Worm (Caenorhabditis elegans) whole organism, L4 larva: ENCODE data around the gene cyk-3.

Source experiments
- Y105C5A.15 ChIP-seq: fragments of 200-800 bp; sonication (Bioruptor generic); IDR thresholded peaks from 2 replicates; pipeline ENCODE4 v1.3.6; 2022; ENCODE audit warnings: missing genetic modification characterization, missing compliant biosample characterization
- Y5F2A.4 ChIP-seq: fragments of 200-800 bp; sonication (Bioruptor generic); optimal IDR thresholded peaks from 2 replicates; lab custom pipeline; 2018; ENCODE audit warnings: mild to moderate bottlenecking, missing genetic modification characterization, missing compliant biosample characterization
- Y75B8A.6 ChIP-seq: fragments of 200-800 bp; sonication (Bioruptor generic); IDR thresholded peaks from 2 replicates; pipeline ENCODE4 v1.3.6; 2022; ENCODE audit warnings: missing genetic modification reagents, missing genetic modification characterization, missing compliant biosample characterization
- ZK337.2 ChIP-seq: fragments of 200-800 bp; sonication (Bioruptor generic); IDR thresholded peaks from 2 replicates; pipeline ENCODE4 v1.3.6; 2022; ENCODE audit warnings: missing genetic modification reagents, missing genetic modification characterization, missing compliant biosample characterization
- ZK546.5 ChIP-seq, 2 experiments: sonication (generic microtip); optimal IDR thresholded peaks; 2 replicates each; lab custom pipeline; 2017; ENCODE audit warnings: missing biosample characterization in 2 of 2, missing genetic modification characterization in 2 of 2
- aha-1 ChIP-seq: fragments of 150-350 bp; peaks from one replicate; lab custom pipeline; 2014; ENCODE audit warnings: missing biosample characterization, missing genetic modification characterization
- attf-4 ChIP-seq: sonication (generic microtip); optimal IDR thresholded peaks from 3 replicates; lab custom pipeline; 2017; ENCODE audit warnings: missing biosample characterization, missing genetic modification characterization
- ceh-20 ChIP-seq: fragments of 200-800 bp; sonication (Bioruptor generic); IDR thresholded peaks from 2 replicates; pipeline ENCODE4 v1.3.6; 2022; ENCODE audit warnings: missing genetic modification reagents, missing genetic modification characterization, missing compliant biosample characterization
- ceh-28 ChIP-seq: fragments of 150-350 bp; optimal IDR thresholded peaks from 2 replicates; lab custom pipeline; 2014; ENCODE audit warnings: missing biosample characterization, missing genetic modification reagents, missing genetic modification characterization
- ceh-44 ChIP-seq: fragments of 200-800 bp; sonication (Bioruptor generic); IDR thresholded peaks from 2 replicates; pipeline ENCODE4 v1.3.6; 2022; ENCODE audit warnings: missing genetic modification reagents, missing genetic modification characterization, missing compliant biosample characterization
- ceh-82 ChIP-seq: sonication (generic microtip); optimal IDR thresholded peaks from 2 replicates; lab custom pipeline; 2017; ENCODE audit warnings: missing biosample characterization, missing genetic modification characterization
- ces-1 ChIP-seq: fragments of 150-350 bp; sonication (generic microtip); optimal IDR thresholded peaks from 4 replicates; lab custom pipeline; 2014; ENCODE audit warnings: missing biosample characterization, missing genetic modification reagents, missing genetic modification characterization
- cey-2 ChIP-seq: sonication (generic microtip); optimal IDR thresholded peaks from 3 replicates; lab custom pipeline; 2017; ENCODE audit warnings: missing genetic modification characterization, mild to moderate bottlenecking, missing compliant biosample characterization, antibody characterized with exemption, borderline replicate concordance; ENCODE audit not compliant: insufficient read depth
- ctbp-1 ChIP-seq: fragments of 200-800 bp; sonication (Bioruptor generic); IDR thresholded peaks from 2 replicates; pipeline ENCODE4 v1.3.6; 2022; ENCODE audit warnings: missing genetic modification reagents, missing genetic modification characterization, missing compliant biosample characterization
- daf-19 ChIP-seq: fragments of 200-800 bp; sonication (Bioruptor generic); conservative IDR thresholded peaks from 2 replicates; pipeline ENCODE4 v1.3.6; 2022; ENCODE audit warnings: missing genetic modification characterization, missing compliant biosample characterization
- dmd-6 ChIP-seq: fragments of 200-800 bp; sonication (Bioruptor generic); IDR thresholded peaks from 2 replicates; pipeline ENCODE4 v1.3.6; 2022; ENCODE audit warnings: missing genetic modification reagents, missing genetic modification characterization, missing compliant biosample characterization
- dmd-9 ChIP-seq: fragments of 200-800 bp; sonication (Bioruptor generic); IDR thresholded peaks from 2 replicates; pipeline ENCODE4 v1.3.6; 2022; ENCODE audit warnings: missing genetic modification reagents, missing genetic modification characterization, missing compliant biosample characterization
- dpl-1 ChIP-seq: fragments of 150-350 bp; optimal IDR thresholded peaks from 2 replicates; lab custom pipeline; 2014; ENCODE audit warnings: missing biosample characterization, missing genetic modification reagents, missing genetic modification characterization
- dve-1 ChIP-seq: sonication (generic microtip); optimal IDR thresholded peaks from 2 replicates; lab custom pipeline; 2017; ENCODE audit warnings: antibody characterized with exemption, mild to moderate bottlenecking, missing genetic modification characterization, missing compliant biosample characterization; ENCODE audit not compliant: insufficient read depth
- fkh-10 ChIP-seq: fragments of 150-350 bp; optimal IDR thresholded peaks from 2 replicates; lab custom pipeline; 2014; ENCODE audit warnings: missing biosample characterization, missing genetic modification reagents, missing genetic modification characterization
- hlh-11 ChIP-seq: fragments of 200-800 bp; sonication (Bioruptor generic); optimal IDR thresholded peaks from 2 replicates; lab custom pipeline; 2018; ENCODE audit warnings: mild to moderate bottlenecking, missing genetic modification characterization, missing compliant biosample characterization
- hlh-30 ChIP-seq: sonication (generic microtip); optimal IDR thresholded peaks from 2 replicates; lab custom pipeline; 2017; ENCODE audit warnings: antibody characterized with exemption, mild to moderate bottlenecking, missing genetic modification characterization, missing compliant biosample characterization; ENCODE audit not compliant: insufficient read depth
- hmg-1.1 ChIP-seq: fragments of 200-800 bp; sonication (Bioruptor generic); IDR thresholded peaks from 2 replicates; pipeline ENCODE4 v1.3.6; 2022; ENCODE audit warnings: missing genetic modification reagents, missing genetic modification characterization, missing compliant biosample characterization
- lin-1 ChIP-seq: fragments of 200-800 bp; sonication (Bioruptor generic); IDR thresholded peaks from 2 replicates; pipeline ENCODE4 v1.3.6; 2022; ENCODE audit warnings: missing genetic modification reagents, missing genetic modification characterization, missing compliant biosample characterization
- lin-13 ChIP-seq: fragments of 150-350 bp; optimal IDR thresholded peaks from 2 replicates; lab custom pipeline; 2014; ENCODE audit warnings: missing biosample characterization, missing genetic modification reagents, missing genetic modification characterization
- lin-15B ChIP-seq: fragments of 150-350 bp; sonication (generic microtip); optimal IDR thresholded peaks from 3 replicates; lab custom pipeline; 2014; ENCODE audit warnings: missing biosample characterization, missing genetic modification characterization
- lsy-2 ChIP-seq, 2 experiments: fragments of 150-350 bp in 1 of 2; sonication (generic microtip) in 1 of 2; optimal IDR thresholded peaks; 2 replicates each; lab custom pipeline; 2014 to 2017; ENCODE audit warnings: missing biosample characterization in 2 of 2, missing genetic modification characterization in 2 of 2
- madf-5 ChIP-seq, 2 experiments: fragments of 200-800 bp; sonication (Bioruptor generic); IDR thresholded peaks; 2 replicates each; pipeline ENCODE4 v1.3.6; 2022; ENCODE audit warnings: missing compliant biosample characterization in 2 of 2, missing genetic modification characterization in 2 of 2
- madf-9 ChIP-seq: fragments of 200-800 bp; sonication (Bioruptor generic); conservative IDR thresholded peaks from 2 replicates; pipeline ENCODE4 v1.3.6; 2022; ENCODE audit warnings: missing genetic modification reagents, missing genetic modification characterization, missing compliant biosample characterization
- nhr-102 ChIP-seq: sonication (generic microtip); optimal IDR thresholded peaks from 2 replicates; lab custom pipeline; 2016; ENCODE audit warnings: mild to moderate bottlenecking, missing genetic modification characterization, moderate library complexity, missing compliant biosample characterization
- nhr-11 ChIP-seq: fragments of 150-350 bp; optimal IDR thresholded peaks from 2 replicates; lab custom pipeline; 2014; ENCODE audit warnings: missing biosample characterization, missing genetic modification characterization
- nhr-6 ChIP-seq: fragments of 150-350 bp; optimal IDR thresholded peaks from 2 replicates; lab custom pipeline; 2014; ENCODE audit warnings: missing biosample characterization, missing genetic modification characterization
- pha-4 ChIP-seq, 2 experiments: fragments of 150-350 bp in 1 of 2; fragments of 200-800 bp in 1 of 2; sonication (Bioruptor generic) in 1 of 2; IDR thresholded peaks in 1 of 2; optimal IDR thresholded peaks in 1 of 2; 2 replicates each; pipeline versions ENCODE4 v1.3.6 to Lab custom; 2014 to 2022; ENCODE audit warnings: missing genetic modification characterization in 2 of 2, missing genetic modification reagents in 2 of 2, missing biosample characterization in 1 of 2, missing compliant biosample characterization in 1 of 2
- pqm-1 ChIP-seq: sonication (generic microtip); optimal IDR thresholded peaks from 2 replicates; lab custom pipeline; 2017; ENCODE audit warnings: missing biosample characterization, missing genetic modification characterization
- snpc-1.2 ChIP-seq: fragments of 200-800 bp; sonication (Bioruptor generic); IDR thresholded peaks from 2 replicates; pipeline ENCODE4 v1.3.6; 2022; ENCODE audit warnings: missing genetic modification reagents, missing genetic modification characterization, missing compliant biosample characterization
- spr-3 ChIP-seq: fragments of 200-800 bp; sonication (Bioruptor generic); optimal IDR thresholded peaks from 2 replicates; lab custom pipeline; 2018; ENCODE audit warnings: mild to moderate bottlenecking, missing genetic modification characterization, missing compliant biosample characterization
- tra-1 ChIP-seq: fragments of 200-800 bp; sonication (Bioruptor generic); IDR thresholded peaks from 2 replicates; pipeline ENCODE4 v1.3.6; 2022; ENCODE audit warnings: missing genetic modification reagents, missing genetic modification characterization, missing compliant biosample characterization
- unc-39 ChIP-seq: sonication (generic microtip); optimal IDR thresholded peaks from 2 replicates; lab custom pipeline; 2017; ENCODE audit warnings: missing biosample characterization, missing genetic modification characterization
- zfp-2 ChIP-seq: sonication (generic microtip); optimal IDR thresholded peaks from 2 replicates; lab custom pipeline; 2016; ENCODE audit warnings: mild to moderate bottlenecking, missing genetic modification characterization, missing compliant biosample characterization
- zfp-3 ChIP-seq: fragments of 200-800 bp; sonication (Bioruptor generic); conservative IDR thresholded peaks from 2 replicates; pipeline ENCODE4 v1.3.6; 2022; ENCODE audit warnings: missing genetic modification reagents, missing genetic modification characterization, missing compliant biosample characterization
- zip-11 ChIP-seq: fragments of 200-800 bp; sonication (Bioruptor generic); IDR thresholded peaks from 2 replicates; pipeline ENCODE4 v1.3.6; 2022; ENCODE audit warnings: missing genetic modification characterization, missing compliant biosample characterization
- zip-2 ChIP-seq: fragments of 150-350 bp; optimal IDR thresholded peaks from 2 replicates; lab custom pipeline; 2014; ENCODE audit warnings: missing biosample characterization, missing genetic modification characterization
- ztf-11 ChIP-seq: fragments of 150-350 bp; optimal IDR thresholded peaks from 2 replicates; lab custom pipeline; 2014; ENCODE audit warnings: missing biosample characterization, missing genetic modification characterization
- ztf-7 ChIP-seq: fragments of 150-350 bp; optimal IDR thresholded peaks from 2 replicates; lab custom pipeline; 2014; ENCODE audit warnings: missing biosample characterization, missing genetic modification characterization

Gene cyk-3

DNA sequence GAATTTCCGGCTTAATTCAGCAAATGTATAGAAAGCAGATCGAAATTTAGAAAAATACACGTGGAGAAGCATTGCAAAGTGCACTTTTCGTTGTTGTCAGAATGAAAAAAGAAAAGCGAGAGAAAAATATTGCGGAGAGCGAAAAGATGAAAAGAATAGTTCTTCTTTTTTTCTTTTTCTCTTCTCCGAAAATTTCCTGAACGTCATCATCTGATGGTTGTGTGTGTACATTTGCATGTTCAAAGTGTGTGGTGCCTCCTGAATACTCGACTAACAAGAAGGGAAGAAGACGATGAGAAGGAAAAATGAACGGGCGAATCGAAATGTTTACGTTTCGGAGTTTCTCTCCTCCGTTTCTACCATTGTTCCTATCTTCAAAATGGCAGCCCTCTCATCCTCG is 29.9 kb upstream of the cyk-3 start:
- no peak for TF ChIP-seq lsy-2 (tag; optimal IDR thresholded peaks at IDR 0.05; lab: Kevin White, UChicago)
- no peak for TF ChIP-seq tra-1 (GFP tag; lab: Robert Waterston, UW)
- peak; percentile 31; the same call in 1 of the 2 replicates for TF ChIP-seq ctbp-1 (GFP tag; lab: Robert Waterston, UW)
- TF ChIP-seq ceh-82: no peak
- peak; percentile 41 for TF ChIP-seq fkh-10
- TF ChIP-seq daf-19 (GFP tag; lab: Robert Waterston, UW): no peak
- TF ChIP-seq nhr-102 (tag; lab: Kevin White, UChicago): no peak
- no peak for TF ChIP-seq madf-5 (GFP tag; IDR thresholded peaks at IDR 0.05; lab: Robert Waterston, UW)
- TF ChIP-seq zfp-2 (tag; lab: Kevin White, UChicago): no peak
- TF ChIP-seq unc-39 (tag; lab: Kevin White, UChicago): no peak
- TF ChIP-seq ceh-20 (GFP tag; lab: Robert Waterston, UW): no peak
- TF ChIP-seq zip-2 (tag; lab: Kevin White, UChicago): no peak
- TF ChIP-seq hlh-30 (tag; lab: Kevin White, UChicago): peak; percentile 21
- TF ChIP-seq dmd-6 (GFP tag; lab: Robert Waterston, UW): 0 out of 2 replicates have a peak, but pooled peaks have one; percentile 12
- no peak for TF ChIP-seq nhr-6
- TF ChIP-seq lin-13: no peak
- no peak for TF ChIP-seq ztf-7 (tag; lab: Kevin White, UChicago)
- TF ChIP-seq cey-2 (tag; lab: Kevin White, UChicago): no peak
- no peak for TF ChIP-seq Y5F2A.4 (GFP tag; lab: Kevin White, UChicago)
- TF ChIP-seq ZK337.2 (GFP tag; lab: Robert Waterston, UW): no peak
- TF ChIP-seq ceh-28 (tag; lab: Kevin White, UChicago): no peak
- no peak for TF ChIP-seq dpl-1 (GFP tag; lab: Kevin White, UChicago)
- no peak for TF ChIP-seq ZK546.5 (tag; optimal IDR thresholded peaks at IDR 0.05; lab: Kevin White, UChicago)
- no peak for TF ChIP-seq attf-4 (tag; lab: Kevin White, UChicago)
- no peak for TF ChIP-seq madf-9
- TF ChIP-seq pqm-1 (tag; lab: Kevin White, UChicago): no peak
- no peak for TF ChIP-seq nhr-11 (tag; lab: Kevin White, UChicago)
- TF ChIP-seq zfp-3 (GFP tag; lab: Robert Waterston, UW): no peak
- TF ChIP-seq aha-1: no peak
- TF ChIP-seq Y75B8A.6 (GFP tag; lab: Robert Waterston, UW): no peak
- no peak for TF ChIP-seq pha-4 (GFP tag; IDR thresholded peaks at IDR 0.05; lab: Robert Waterston, UW)
- no peak for TF ChIP-seq pha-4 (tag; optimal IDR thresholded peaks at IDR 0.05; lab: Kevin White, UChicago)
- no peak for TF ChIP-seq Y105C5A.15 (GFP tag; lab: Robert Waterston, UW)
- TF ChIP-seq ceh-44 (GFP tag; lab: Robert Waterston, UW): no peak
- no peak for TF ChIP-seq hmg-1.1
- TF ChIP-seq hlh-11 (tag; lab: Kevin White, UChicago): peak; percentile 9
- no peak for TF ChIP-seq ces-1
- no peak for TF ChIP-seq dmd-9 (GFP tag; lab: Robert Waterston, UW)
- TF ChIP-seq lin-1 (GFP tag; lab: Robert Waterston, UW): no peak
- TF ChIP-seq, all 104 proteins: peak for 5

DNA sequence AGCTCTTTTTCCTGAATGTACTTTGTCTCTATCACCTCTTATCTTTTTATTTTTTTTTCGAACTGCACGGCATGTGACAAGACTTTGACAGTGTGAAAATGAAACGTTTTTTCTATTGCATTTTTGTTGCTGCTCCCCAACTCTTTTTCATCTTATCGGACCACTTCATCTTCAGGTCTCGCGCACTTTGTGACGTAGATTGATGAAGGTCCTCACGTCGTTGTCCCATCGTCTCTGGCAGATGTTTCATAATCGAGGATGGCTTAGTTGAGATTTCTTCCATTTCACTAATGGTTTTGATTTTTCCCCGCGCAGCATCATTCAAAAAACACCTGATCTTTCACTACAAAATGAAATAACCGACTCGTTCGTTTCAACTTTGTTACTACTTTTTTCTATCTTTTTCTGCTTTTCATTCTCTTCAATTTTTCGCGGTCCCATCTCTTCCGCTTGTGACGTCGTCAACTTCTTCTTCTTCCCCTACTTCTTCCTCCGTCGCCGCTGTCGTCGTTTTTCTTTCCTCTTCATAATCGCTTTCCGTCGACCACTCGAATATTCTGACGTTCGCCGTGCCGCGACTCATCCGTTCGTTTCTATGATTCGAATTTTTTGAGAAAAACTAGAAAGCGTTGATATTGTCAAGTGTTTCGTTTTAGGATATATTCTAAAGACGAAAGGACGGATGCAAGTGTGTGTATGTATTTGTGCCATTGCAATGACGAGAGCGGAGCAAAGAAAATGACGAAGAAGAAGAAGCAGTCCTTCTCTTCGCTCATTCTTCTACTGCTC is 28.6 kb upstream of the cyk-3 start, which contains the start of gene T04C9.2:
Gene T04C9.2, plus strand, starts transcription at position 739 of the 789 bp plus-strand sequence.
- TF ChIP-seq dmd-6 (GFP tag; lab: Robert Waterston, UW) (peak; percentile 51; the same call in 1 of the 2 replicates), spr-3 (GFP tag; lab: Kevin White, UChicago) (no peak), fkh-10 (peak; percentile 55), ceh-20 (GFP tag; lab: Robert Waterston, UW) (peak; percentile 57; the same call in 1 of the 2 replicates), zip-2 (tag; lab: Kevin White, UChicago) (no peak), ctbp-1 (GFP tag; lab: Robert Waterston, UW) (0 out of 2 replicates have a peak, but pooled peaks have one; percentile 45), hlh-11 (tag; lab: Kevin White, UChicago) (peak; percentile 44), tra-1 (GFP tag; lab: Robert Waterston, UW) (no peak), dve-1 (tag; lab: Kevin White, UChicago) (peak; percentile 50), snpc-1.2 (GFP tag; lab: Robert Waterston, UW) (no peak), hlh-30 (tag; lab: Kevin White, UChicago) (peak; percentile 38), lin-15B (no peak), ztf-11 (tag; lab: Kevin White, UChicago) (no peak), zip-11 (GFP tag; lab: Robert Waterston, UW) (no peak), lsy-2 (tag; optimal IDR thresholded peaks at IDR 0.05; lab: Kevin White, UChicago) (peak in 1 of 2 experiments; percentile 20), aha-1 (peak; percentile 82)
